Fruit fly (Drosophila melanogaster): ENCODE measurements around the gene CG14362.

The CG14362 gene

DNA sequence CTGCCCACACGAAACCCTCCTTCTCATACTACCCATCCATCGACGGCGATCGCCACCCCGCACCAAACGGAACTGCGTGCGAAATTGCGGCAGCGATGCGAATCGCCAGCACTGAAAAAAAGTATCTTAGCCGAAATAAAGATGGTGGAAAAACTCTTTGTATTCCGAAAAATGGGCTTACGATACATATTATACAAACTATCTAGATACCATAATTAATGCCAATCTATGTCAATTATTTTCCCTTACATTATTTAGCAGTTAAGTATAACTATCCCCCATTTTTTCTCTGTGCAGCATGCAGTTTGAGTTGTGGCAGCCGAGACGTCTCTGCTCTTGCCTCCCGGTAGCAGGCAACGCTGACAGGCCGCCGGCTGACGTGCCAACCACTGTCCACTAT, 6.6 kb upstream of the CG14362 start:
- TF ChIP-seq Hnf4 (GFP tag; optimal IDR thresholded peaks at IDR 0.05) (peak; percentile 34), Jra (GFP tag; optimal IDR thresholded peaks at IDR 0.05) (no peak), Sp1 (GFP tag; optimal IDR thresholded peaks at IDR 0.05) (peak; percentile 52), CrebA (GFP tag; optimal IDR thresholded peaks at IDR 0.05; ENCODE audit: borderline replicate concordance) (no peak), h (GFP tag; optimal IDR thresholded peaks at IDR 0.05) (peak; percentile 71), Vsx2 (GFP tag; optimal IDR thresholded peaks at IDR 0.05; ENCODE audit: partially characterized antibody) (no peak), dmrt93B (GFP tag; optimal IDR thresholded peaks at IDR 0.05) (peak; percentile 5), tai (GFP tag; optimal IDR thresholded peaks at IDR 0.05) (peak; percentile 32), N (GFP tag; optimal IDR thresholded peaks at IDR 0.05) (no peak), CG32264 (GFP tag; optimal IDR thresholded peaks at IDR 0.05) (no peak), rgr (GFP tag; optimal IDR thresholded peaks at IDR 0.05) (peak; percentile 51), Myc (optimal IDR thresholded peaks at IDR 0.05) (no peak), Dif (GFP tag; optimal IDR thresholded peaks at IDR 0.05; ENCODE audit: partially characterized antibody) (no peak), dl (GFP tag; optimal IDR thresholded peaks at IDR 0.05; ENCODE audit: insufficient read depth in 1 of 2, partially characterized antibody in 2 of 2) (no peak), dsf (GFP tag; optimal IDR thresholded peaks at IDR 0.05; ENCODE audit: borderline replicate concordance) (no peak), fru (GFP tag; optimal IDR thresholded peaks at IDR 0.05) (peak; percentile 54), sage (GFP tag; optimal IDR thresholded peaks at IDR 0.05) (no peak), brk (GFP tag; optimal IDR thresholded peaks at IDR 0.05) (no peak), Abd-B (GFP tag; optimal IDR thresholded peaks at IDR 0.05) (no peak), Dfd (GFP tag; optimal IDR thresholded peaks at IDR 0.05) (no peak), jim (GFP tag; optimal IDR thresholded peaks at IDR 0.05) (no peak), Hr78 (GFP tag; optimal IDR thresholded peaks at IDR 0.05) (no peak), foxo (GFP tag; optimal IDR thresholded peaks at IDR 0.05) (peak in 1 of 2 experiments; percentile 70), br (GFP tag; optimal IDR thresholded peaks at IDR 0.05) (peak; percentile 55), woc (GFP tag; optimal IDR thresholded peaks at IDR 0.05) (peak; percentile 52), CG9705 (GFP tag; optimal IDR thresholded peaks at IDR 0.05) (no peak), GATAd (GFP tag; optimal IDR thresholded peaks at IDR 0.05) (no peak), OdsH (GFP tag; optimal IDR thresholded peaks at IDR 0.05) (peak; percentile 56), sv (GFP tag; optimal IDR thresholded peaks at IDR 0.05) (no peak), psq (GFP tag; optimal IDR thresholded peaks at IDR 0.05) (peak; percentile 40), Mio (GFP tag; optimal IDR thresholded peaks at IDR 0.05) (no peak), ey (GFP tag; optimal IDR thresholded peaks at IDR 0.05) (peak; percentile 65), pan (optimal IDR thresholded peaks at IDR 0.05) (no peak), HLH106 (tag; optimal IDR thresholded peaks at IDR 0.05) (peak; percentile 36), Hr83 (GFP tag; optimal IDR thresholded peaks at IDR 0.05; ENCODE audit: poor library complexity, severe bottlenecking) (no peak), Rel (GFP tag; optimal IDR thresholded peaks at IDR 0.05) (no peak), Rel (tag; optimal IDR thresholded peaks at IDR 0.05) (no peak), lola (GFP tag; optimal IDR thresholded peaks at IDR 0.05) (no peak), usp (GFP tag; optimal IDR thresholded peaks at IDR 0.05) (no peak)

DNA sequence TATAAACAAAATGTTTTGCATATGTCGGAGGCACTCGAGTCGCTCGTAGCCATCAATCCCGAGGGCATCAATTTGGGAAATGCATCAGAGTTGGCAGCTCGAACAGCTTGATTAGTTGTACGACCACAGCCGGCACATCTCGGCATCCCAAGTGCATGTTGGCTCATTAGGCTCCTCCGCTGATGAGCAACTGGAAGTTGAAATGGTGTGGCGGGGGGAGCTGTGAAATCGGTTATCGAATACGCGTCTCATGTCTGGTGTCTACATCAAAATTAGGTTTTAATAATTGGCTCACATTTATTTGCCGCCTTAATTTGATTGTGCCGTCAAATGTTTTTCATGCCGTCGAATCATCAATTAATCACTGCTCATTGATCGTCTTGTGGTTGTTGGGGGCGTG, 4.0 kb upstream of the CG14362 start:
- TF ChIP-seq Mio (GFP tag; optimal IDR thresholded peaks at IDR 0.05) (no peak), brk (GFP tag; optimal IDR thresholded peaks at IDR 0.05) (no peak), CG9705 (GFP tag; optimal IDR thresholded peaks at IDR 0.05) (no peak), Abd-B (GFP tag; optimal IDR thresholded peaks at IDR 0.05) (no peak), CrebA (GFP tag; optimal IDR thresholded peaks at IDR 0.05; ENCODE audit: borderline replicate concordance) (no peak), rgr (GFP tag; optimal IDR thresholded peaks at IDR 0.05) (no peak)

DNA sequence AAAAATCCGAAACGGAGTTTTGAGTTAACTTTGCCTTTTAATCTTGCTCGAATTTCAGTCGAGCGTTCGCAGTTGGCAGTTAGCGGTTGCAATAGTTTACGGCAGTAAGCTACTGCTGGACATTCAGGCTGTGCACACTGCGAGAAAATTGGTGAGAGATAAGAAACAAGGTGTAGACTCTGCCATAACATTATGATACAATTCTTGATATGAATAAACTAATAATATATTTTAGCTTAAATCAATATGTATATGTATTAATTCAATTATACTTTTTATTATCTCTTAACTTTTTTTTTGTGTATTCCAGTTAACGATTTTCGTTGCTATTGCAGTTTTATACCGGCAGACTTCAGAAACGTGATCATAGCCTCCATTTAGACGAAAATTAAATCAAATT, 2.1 kb upstream of the CG14362 start:
- TF ChIP-seq dmrt93B (GFP tag; optimal IDR thresholded peaks at IDR 0.05) (no peak), foxo (GFP tag; optimal IDR thresholded peaks at IDR 0.05) (peak in 1 of 2 experiments; percentile 12)
